Worm (Caenorhabditis elegans) whole organism, L1 larva: ENCODE results near the gene npr-10.

Source experiments
- C16A3.4 ChIP-seq: fragments of 150-350 bp; optimal IDR thresholded peaks from 2 replicates; lab custom pipeline; 2014; ENCODE audit warnings: missing biosample characterization, missing genetic modification characterization
- F16B12.6 ChIP-seq: fragments of 150-350 bp; optimal IDR thresholded peaks from 2 replicates; lab custom pipeline; 2014; ENCODE audit warnings: missing biosample characterization, missing genetic modification characterization
- aly-2 ChIP-seq: fragments of 150-350 bp; optimal IDR thresholded peaks from 2 replicates; lab custom pipeline; 2014; ENCODE audit warnings: missing biosample characterization, missing genetic modification characterization
- ceh-8 ChIP-seq: fragments of 200-800 bp; sonication (Bioruptor generic); optimal IDR thresholded peaks from 2 replicates; lab custom pipeline; 2018; ENCODE audit warnings: mild to moderate bottlenecking, missing genetic modification characterization, moderate library complexity, missing compliant biosample characterization
- ceh-82 ChIP-seq, 3 experiments: fragments of 150-350 bp in 1 of 3; sonication (generic microtip) in 2 of 3; optimal IDR thresholded peaks; 2 replicates each; lab custom pipeline; 2014 to 2017; ENCODE audit warnings: missing biosample characterization in 3 of 3, missing genetic modification characterization in 3 of 3
- ceh-88 ChIP-seq: fragments of 200-800 bp; sonication (Bioruptor generic); IDR thresholded peaks from 2 replicates; pipeline ENCODE4 v1.3.6; 2022; ENCODE audit warnings: missing genetic modification characterization, missing compliant biosample characterization
- dpl-1 ChIP-seq, 3 experiments: fragments of 150-350 bp in 2 of 3; sonication (generic microtip) in 1 of 3; optimal IDR thresholded peaks; 2 replicates each; lab custom pipeline; 2014 to 2017; ENCODE audit warnings: missing biosample characterization in 3 of 3, missing genetic modification characterization in 3 of 3, missing genetic modification reagents in 3 of 3
- dsc-1 ChIP-seq: sonication (generic microtip); optimal IDR thresholded peaks from 2 replicates; lab custom pipeline; 2016; ENCODE audit warnings: mild to moderate bottlenecking, missing genetic modification characterization, missing compliant biosample characterization
- efl-1 ChIP-seq, 4 experiments: fragments of 150-350 bp; optimal IDR thresholded peaks in 3 of 4; peaks in 1 of 4; 1 replicate in 1 of 4; 2 replicates in 3 of 4; lab custom pipeline; 2014; ENCODE audit warnings: missing biosample characterization in 2 of 4, missing genetic modification characterization in 2 of 4, missing genetic modification reagents in 2 of 4
- efl-3 ChIP-seq: fragments of 200-800 bp; sonication (Bioruptor generic); optimal IDR thresholded peaks from 2 replicates; lab custom pipeline; 2018; ENCODE audit warnings: mild to moderate bottlenecking, missing genetic modification characterization, missing compliant biosample characterization
- egl-13 ChIP-seq: sonication (generic microtip); optimal IDR thresholded peaks from 2 replicates; lab custom pipeline; 2016; ENCODE audit warnings: missing genotype, missing genetic modification reagents, missing genetic modification characterization, missing compliant biosample characterization
- egl-27 ChIP-seq, 2 experiments: fragments of 150-350 bp in 1 of 2; sonication (generic microtip); optimal IDR thresholded peaks; 3 replicates each; lab custom pipeline; 2017 to 2018; ENCODE audit warnings: missing biosample characterization in 2 of 2, missing genetic modification characterization in 2 of 2, missing genetic modification reagents in 2 of 2
- elt-2 ChIP-seq: sonication (generic microtip); optimal IDR thresholded peaks from 2 replicates; lab custom pipeline; 2016; ENCODE audit warnings: missing genetic modification characterization, mild to moderate bottlenecking, inconsistent platforms, missing compliant biosample characterization, missing genetic modification reagents
- elt-3 ChIP-seq, 6 experiments: fragments of 150-350 bp in 1 of 6; sonication (generic microtip); optimal IDR thresholded peaks; 2 replicates each; lab custom pipeline; 2017 to 2018; ENCODE audit warnings: missing biosample characterization in 6 of 6, missing genetic modification characterization in 6 of 6, inconsistent platforms in 1 of 6
- fkh-4 ChIP-seq: sonication (generic microtip); optimal IDR thresholded peaks from 2 replicates; lab custom pipeline; 2016; ENCODE audit warnings: missing compliant biosample characterization, missing genetic modification characterization, borderline replicate concordance
- fos-1 ChIP-seq: fragments of 150-350 bp; optimal IDR thresholded peaks from 2 replicates; lab custom pipeline; 2014; ENCODE audit warnings: missing biosample characterization, missing genetic modification characterization
- grh-1 ChIP-seq: fragments of 200-800 bp; sonication (Bioruptor generic); IDR thresholded peaks from 2 replicates; pipeline ENCODE4 v1.3.6; 2022; ENCODE audit warnings: missing genetic modification reagents, missing genetic modification characterization, missing compliant biosample characterization
- hlh-4 ChIP-seq: sonication (generic microtip); optimal IDR thresholded peaks from 2 replicates; lab custom pipeline; 2016; ENCODE audit warnings: mild to moderate bottlenecking, missing genetic modification characterization, missing compliant biosample characterization
- hpl-2 ChIP-seq: fragments of 150-350 bp; optimal IDR thresholded peaks from 2 replicates; lab custom pipeline; 2014; ENCODE audit warnings: missing biosample characterization, missing genetic modification reagents, missing genetic modification characterization
- irx-1 ChIP-seq: sonication (generic microtip); optimal IDR thresholded peaks from 2 replicates; lab custom pipeline; 2016; ENCODE audit warnings: missing genetic modification characterization, missing compliant biosample characterization
- isw-1 ChIP-seq: fragments of 200-800 bp; sonication (Bioruptor generic); IDR thresholded peaks from 2 replicates; pipeline ENCODE4 v1.3.6; 2022; ENCODE audit warnings: missing genetic modification characterization, missing compliant biosample characterization
- jun-1 ChIP-seq: fragments of 150-350 bp; optimal IDR thresholded peaks from 2 replicates; lab custom pipeline; 2014; ENCODE audit warnings: missing biosample characterization, missing genetic modification reagents, missing genetic modification characterization
- lin-13 ChIP-seq: fragments of 150-350 bp; optimal IDR thresholded peaks from 2 replicates; lab custom pipeline; 2014; ENCODE audit warnings: missing biosample characterization, missing genetic modification reagents, missing genetic modification characterization
- lin-39 ChIP-seq: fragments of 150-350 bp; optimal IDR thresholded peaks from 2 replicates; lab custom pipeline; 2014; ENCODE audit warnings: missing biosample characterization, missing genetic modification reagents, missing genetic modification characterization
- lir-3 ChIP-seq: sonication (generic microtip); optimal IDR thresholded peaks from 2 replicates; lab custom pipeline; 2016; ENCODE audit warnings: mild to moderate bottlenecking, missing genetic modification characterization, moderate library complexity, missing compliant biosample characterization; ENCODE audit not compliant: poor library complexity
- mab-9 ChIP-seq: fragments of 200-800 bp; sonication (Bioruptor generic); IDR thresholded peaks from 2 replicates; pipeline ENCODE4 v1.3.6; 2022; ENCODE audit warnings: missing genetic modification reagents, missing genetic modification characterization, missing compliant biosample characterization
- mdl-1 ChIP-seq, 2 experiments: fragments of 150-350 bp; optimal IDR thresholded peaks; 2 replicates each; lab custom pipeline; 2014 to 2017; ENCODE audit warnings: missing biosample characterization in 2 of 2, missing genetic modification characterization in 2 of 2, inconsistent platforms in 1 of 2
- nhr-11 ChIP-seq: fragments of 150-350 bp; optimal IDR thresholded peaks from 2 replicates; lab custom pipeline; 2014; ENCODE audit warnings: missing biosample characterization, missing genetic modification characterization
- nhr-12 ChIP-seq: sonication (generic microtip); optimal IDR thresholded peaks from 2 replicates; lab custom pipeline; 2017; ENCODE audit warnings: missing biosample characterization, missing genetic modification characterization
- nhr-19 ChIP-seq: fragments of 200-800 bp; sonication (Bioruptor generic); conservative IDR thresholded peaks from 2 replicates; pipeline ENCODE4 v1.3.6; 2022; ENCODE audit warnings: missing genetic modification characterization, missing compliant biosample characterization
- nhr-237 ChIP-seq: fragments of 150-350 bp; optimal IDR thresholded peaks from 2 replicates; lab custom pipeline; 2014; ENCODE audit warnings: missing biosample characterization, missing genetic modification characterization
- nhr-76 ChIP-seq: sonication (generic microtip); optimal IDR thresholded peaks from 2 replicates; lab custom pipeline; 2017; ENCODE audit warnings: missing biosample characterization, missing genetic modification characterization
- nhr-77 ChIP-seq: fragments of 150-350 bp; optimal IDR thresholded peaks from 2 replicates; lab custom pipeline; 2014; ENCODE audit warnings: missing biosample characterization, missing genetic modification characterization
- nhr-85 ChIP-seq: sonication (generic microtip); peaks from one replicate; lab custom pipeline; 2016; ENCODE audit warnings: missing genetic modification characterization, inconsistent platforms, missing compliant biosample characterization
- nhr-90 ChIP-seq: sonication (generic microtip); optimal IDR thresholded peaks from 2 replicates; lab custom pipeline; 2016; ENCODE audit warnings: mild to moderate bottlenecking, missing genetic modification characterization, missing compliant biosample characterization; ENCODE audit not compliant: poor library complexity
- rnt-1 ChIP-seq: sonication (generic microtip); optimal IDR thresholded peaks from 2 replicates; lab custom pipeline; 2016; ENCODE audit warnings: mild to moderate bottlenecking, missing genetic modification characterization, moderate library complexity, missing compliant biosample characterization
- skn-1 ChIP-seq: fragments of 150-350 bp; optimal IDR thresholded peaks from 2 replicates; lab custom pipeline; 2014; ENCODE audit warnings: missing biosample characterization, missing genetic modification characterization
- snpc-4 ChIP-seq: fragments of 150-350 bp; optimal IDR thresholded peaks from 2 replicates; lab custom pipeline; 2014; ENCODE audit warnings: missing biosample characterization, missing genetic modification characterization
- snu-23 ChIP-seq: sonication (generic microtip); optimal IDR thresholded peaks from 2 replicates; lab custom pipeline; 2016; ENCODE audit warnings: missing genetic modification characterization, missing compliant biosample characterization
- sup-37 ChIP-seq: fragments of 200-800 bp; sonication (Bioruptor generic); optimal IDR thresholded peaks from 2 replicates; lab custom pipeline; 2018; ENCODE audit warnings: mild to moderate bottlenecking, missing genetic modification characterization, missing compliant biosample characterization
- swsn-7 ChIP-seq: sonication (generic microtip); optimal IDR thresholded peaks from 2 replicates; lab custom pipeline; 2016; ENCODE audit warnings: missing genetic modification characterization, missing compliant biosample characterization
- tbx-2 ChIP-seq: sonication (generic microtip); optimal IDR thresholded peaks from 2 replicates; lab custom pipeline; 2016; ENCODE audit warnings: missing genetic modification characterization, missing compliant biosample characterization
- unc-130 ChIP-seq: fragments of 150-350 bp; optimal IDR thresholded peaks from 2 replicates; lab custom pipeline; 2017; ENCODE audit warnings: missing biosample characterization, missing genetic modification characterization, inconsistent platforms
- unc-86 ChIP-seq: sonication (generic microtip); optimal IDR thresholded peaks from 2 replicates; lab custom pipeline; 2016; ENCODE audit warnings: missing genetic modification characterization, missing compliant biosample characterization
- vab-15 ChIP-seq: sonication (generic microtip); optimal IDR thresholded peaks from 2 replicates; lab custom pipeline; 2017; ENCODE audit warnings: missing genotype, mild to moderate bottlenecking, missing genetic modification characterization, missing compliant biosample characterization
- ztf-11 ChIP-seq, 2 experiments: sonication (generic microtip); optimal IDR thresholded peaks; 2 replicates each; lab custom pipeline; 2016 to 2017; ENCODE audit warnings: missing genetic modification characterization in 2 of 2, missing biosample characterization in 1 of 2, missing compliant biosample characterization in 1 of 2
- ztf-4 ChIP-seq: fragments of 150-350 bp; optimal IDR thresholded peaks from 2 replicates; lab custom pipeline; 2014; ENCODE audit warnings: missing biosample characterization, missing genetic modification characterization

Gene npr-10

ce11 chrX:13051405-13051804 is 18.9 kb upstream of the npr-10 start, which contains the start of gene K03A11.1:
Gene K03A11.1, plus strand, starts transcription at chrX:13051705.
- TF ChIP-seq nhr-76 (tag; lab: Kevin White, UChicago) (no peak), isw-1 (no peak), nhr-12 (tag; lab: Kevin White, UChicago) (no peak), dsc-1 (tag; lab: Kevin White, UChicago) (no peak), rnt-1 (tag; lab: Kevin White, UChicago) (no peak), C16A3.4 (tag; lab: Kevin White, UChicago) (no peak), F16B12.6 (tag; lab: Kevin White, UChicago) (no peak), efl-1 (optimal IDR thresholded peaks at IDR 0.05; lab: Kevin White, UChicago) (no peak), efl-1 (GFP tag; optimal IDR thresholded peaks at IDR 0.05 in 1 of 2; lab: Kevin White, UChicago) (no peak)
- TF ChIP-seq, all 84 proteins: peak for 0

ce11 chrX:13048258-13048657 is 15.7 kb upstream of the npr-10 start, which contains the start of gene C53C7.3:
Gene C53C7.3, plus strand, starts transcription at chrX:13048558.
- no peak for TF ChIP-seq nhr-77 (tag; lab: Kevin White, UChicago)
- TF ChIP-seq unc-130: no peak
- TF ChIP-seq ceh-8 (GFP tag; lab: Kevin White, UChicago): no peak
- no peak for TF ChIP-seq elt-3 (tag; optimal IDR thresholded peaks at IDR 0.05; lab: Kevin White, UChicago)
- no peak for TF ChIP-seq ztf-11 (tag; optimal IDR thresholded peaks at IDR 0.05; lab: Kevin White, UChicago)
- TF ChIP-seq egl-13 (tag; lab: Kevin White, UChicago): no peak
- no peak for TF ChIP-seq fos-1

DNA sequence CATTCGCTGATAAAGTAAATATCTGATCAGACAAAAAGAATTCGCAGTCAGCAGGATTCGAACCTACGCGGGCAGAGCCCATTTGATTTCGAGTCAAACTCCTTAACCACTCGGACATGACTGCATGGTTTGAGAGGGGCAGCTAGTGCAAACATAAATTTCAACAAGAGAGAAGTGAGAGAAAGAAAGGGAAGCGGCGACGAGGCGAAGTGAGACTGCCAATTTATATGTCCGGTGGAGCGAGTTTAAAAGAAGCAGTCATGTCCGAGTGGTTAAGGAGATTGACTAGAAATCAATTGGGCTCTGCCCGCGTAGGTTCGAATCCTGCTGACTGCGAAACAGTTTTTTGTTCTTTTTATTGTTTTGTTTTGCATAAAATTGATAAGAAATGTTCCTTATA is 13.8 kb upstream of the npr-10 start:
- TF ChIP-seq tbx-2 (tag; lab: Kevin White, UChicago) (peak; percentile 90), aly-2 (tag; lab: Kevin White, UChicago) (peak; percentile 90), elt-2 (tag; lab: Kevin White, UChicago) (peak; percentile 81), snpc-4 (tag; lab: Kevin White, UChicago) (peak; percentile 56), jun-1 (tag; lab: Kevin White, UChicago) (peak; percentile 87), skn-1 (tag; lab: Kevin White, UChicago) (peak; percentile 56), fkh-4 (tag; lab: Kevin White, UChicago) (peak; percentile 27), hpl-2 (peak; percentile 82), elt-3 (tag; optimal IDR thresholded peaks at IDR 0.05; lab: Kevin White, UChicago) (peak in 2 of 6 experiments; percentile 5 to 89), ceh-82 (tag; optimal IDR thresholded peaks at IDR 0.05; lab: Kevin White, UChicago) (peak; percentile 79 to 90 (median 86)), sup-37 (GFP tag; lab: Kevin White, UChicago) (peak; percentile 63), efl-3 (GFP tag; lab: Kevin White, UChicago) (peak; percentile 58), dpl-1 (GFP tag; optimal IDR thresholded peaks at IDR 0.05; lab: Kevin White, UChicago) (peak in 2 of 3 experiments; percentile 29 to 34), vab-15 (tag; lab: Kevin White, UChicago) (peak; percentile 35), nhr-77 (tag; lab: Kevin White, UChicago) (peak; percentile 77), egl-27 (tag; optimal IDR thresholded peaks at IDR 0.05; lab: Kevin White, UChicago) (peak in 1 of 2 experiments; percentile 21), fos-1 (peak; percentile 55), dsc-1 (tag; lab: Kevin White, UChicago) (peak; percentile 97), lin-39 (tag; lab: Kevin White, UChicago) (peak; percentile 49), nhr-85 (tag; lab: Kevin White, UChicago) (peak; percentile 83), nhr-19 (peak; percentile 96), nhr-237 (tag; lab: Kevin White, UChicago) (peak; percentile 12), snu-23 (peak; percentile 96), lir-3 (peak; percentile 71), ztf-4 (tag; lab: Kevin White, UChicago) (peak; percentile 77), lin-13 (GFP tag; lab: Kevin White, UChicago) (peak; percentile 68), ceh-88 (GFP tag; lab: Robert Waterston, UW) (peak; percentile 86), swsn-7 (tag; lab: Kevin White, UChicago) (peak; percentile 94), hlh-4 (tag; lab: Kevin White, UChicago) (peak; percentile 3), nhr-76 (tag; lab: Kevin White, UChicago) (peak; percentile 52), nhr-11 (peak; percentile 62), mdl-1 (tag; optimal IDR thresholded peaks at IDR 0.05; lab: Kevin White, UChicago) (peak in 1 of 2 experiments; percentile 81), unc-86 (peak; percentile 86), mab-9 (GFP tag; lab: Robert Waterston, UW) (peak; percentile 87), irx-1 (tag; lab: Kevin White, UChicago) (peak; percentile 86), grh-1 (GFP tag; lab: Robert Waterston, UW) (peak; percentile 84), nhr-90 (peak; percentile 92)
